Worm (Caenorhabditis elegans): Measurements from ENCODE around the gene sra-36.

DNA sequence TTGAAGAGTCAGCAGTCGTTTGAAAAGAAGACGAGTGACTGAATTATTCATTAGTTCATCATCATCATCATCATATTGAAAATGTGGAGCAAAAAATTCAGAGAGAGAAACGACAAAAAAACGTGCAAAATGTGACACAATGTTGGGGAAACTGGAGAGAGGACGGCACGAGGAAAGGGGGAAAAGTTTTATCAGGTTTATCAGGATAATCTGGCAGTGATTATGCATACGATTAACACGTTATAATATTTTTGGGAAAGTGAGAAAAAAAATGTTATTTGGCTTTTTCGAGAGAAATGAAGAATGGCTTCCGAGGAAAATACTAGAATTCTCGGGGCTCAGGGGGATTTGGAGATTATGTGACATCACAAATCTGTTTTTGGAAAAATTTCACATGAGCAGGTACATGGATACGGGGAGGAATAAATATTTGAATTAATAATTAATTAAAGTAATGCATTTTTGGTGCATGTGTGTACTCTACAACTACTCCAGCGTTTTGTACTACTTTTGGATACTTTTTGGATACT is 35.4 kb downstream of the sra-36 start, which contains the start of gene camt-1:
- TF ChIP-seq fos-1 (tag; optimal IDR thresholded peaks at IDR 0.05) (no peak), Y116A8C.19 (tag; optimal IDR thresholded peaks at IDR 0.05; ENCODE audit: borderline replicate concordance) (no peak), pqm-1 (tag; optimal IDR thresholded peaks at IDR 0.05) (no peak), nhr-47 (tag; optimal IDR thresholded peaks at IDR 0.05) (peak; percentile 33), dpl-1 (GFP tag; optimal IDR thresholded peaks at IDR 0.05) (no peak), mab-9 (GFP tag; IDR thresholded peaks at IDR 0.05) (no peak), nhr-19 (GFP tag; conservative IDR thresholded peaks at IDR 0.05) (no peak), snpc-4 (tag; optimal IDR thresholded peaks at IDR 0.05) (no peak), ceh-8 (GFP tag; optimal IDR thresholded peaks at IDR 0.05) (no peak)
